Fruit fly (Drosophila melanogaster) whole organism: ENCODE measurements around the gene CG9921.

ENCODE experiments used
- CG8478 ChIP-seq: fragments of >200 bp; optimal IDR thresholded peaks from 2 replicates; lab custom pipeline; 2018; ENCODE audit warnings: inconsistent platforms
- Dll ChIP-seq: fragments of >200 bp; optimal IDR thresholded peaks from 2 replicates; lab custom pipeline; 2017
- EcR ChIP-seq, 2 experiments: fragments of >200 bp; optimal IDR thresholded peaks; 2 replicates each; lab custom pipeline; 2017; ENCODE audit warnings: missing biosample characterization in 2 of 2, missing genetic modification characterization in 2 of 2, missing genetic modification reagents in 2 of 2
- pan ChIP-seq: fragments of >200 bp; optimal IDR thresholded peaks from 2 replicates; lab custom pipeline; 2017
- psq ChIP-seq: fragments of >200 bp; optimal IDR thresholded peaks from 2 replicates; lab custom pipeline; 2017
- usp ChIP-seq: fragments of >200 bp; optimal IDR thresholded peaks from 2 replicates; lab custom pipeline; 2017; ENCODE audit warnings: missing biosample characterization, missing genetic modification characterization, mixed read lengths

CG9921 gene

DNA sequence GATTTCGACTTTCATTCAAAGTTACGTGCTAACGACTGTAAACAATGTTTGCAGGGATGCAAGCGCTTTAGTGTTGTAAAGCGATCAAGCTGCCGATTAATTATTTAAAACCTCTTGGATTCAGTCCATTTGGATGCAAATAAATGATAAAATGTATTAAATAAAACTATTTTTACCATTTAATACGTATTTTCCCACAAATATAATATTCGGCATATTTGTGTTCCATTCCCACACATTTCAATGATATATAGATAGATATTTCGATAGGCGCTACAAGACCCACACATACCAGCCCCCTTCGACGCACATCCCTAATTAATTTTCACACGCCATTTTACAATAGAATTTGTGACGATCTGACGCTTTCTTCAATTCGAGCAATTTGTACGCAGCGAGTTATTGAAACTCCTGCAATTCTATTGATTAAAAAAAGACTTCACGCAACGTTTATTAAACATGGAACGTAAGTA lies 44.9 kb downstream of the CG9921 start, which contains the start of the genes CG32576 and caz:
Gene CG32576 (minus strand): TSS at position 42 of the 473 bp plus-strand sequence.
Gene caz (plus strand): TSS at position 319 of the 473 bp plus-strand sequence.
- TF ChIP-seq EcR (GFP tag; optimal IDR thresholded peaks at IDR 0.05; lab: Kevin White, UChicago) (no peak), Dll (lab: Kevin White, UChicago) (no peak), psq (no peak), pan (no peak), usp (GFP tag; lab: Kevin White, UChicago) (no peak), CG8478 (lab: Kevin White, UChicago) (no peak)

DNA sequence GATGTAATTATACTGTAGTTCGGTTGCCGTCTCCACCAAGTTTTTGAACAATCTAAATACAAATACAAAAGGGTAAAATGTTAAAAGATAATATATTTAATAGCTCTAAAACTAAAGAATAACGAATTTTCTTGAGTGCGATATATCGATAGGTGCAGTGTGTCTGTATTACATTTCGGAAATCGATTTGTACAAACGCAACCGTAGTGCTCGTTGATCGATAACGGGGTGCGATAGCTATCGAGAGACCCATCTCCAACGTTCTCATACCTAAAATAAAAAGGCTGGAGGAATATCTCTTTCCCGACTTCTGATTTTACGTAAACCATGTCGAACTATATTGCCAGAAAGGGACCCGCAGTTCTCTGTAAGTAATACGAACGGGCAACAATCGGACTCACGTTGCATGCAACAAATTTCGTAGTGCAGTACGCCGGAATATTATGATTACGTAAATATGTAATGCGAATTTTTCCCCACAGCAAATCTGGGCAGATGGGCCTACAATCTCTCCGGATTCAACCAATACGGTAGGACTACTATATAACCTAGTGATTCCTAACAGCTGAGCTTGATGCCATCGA lies 47.2 kb downstream of the CG9921 start, which contains the start of gene UQCR-14:
Gene UQCR-14 (plus strand): TSS at position 206 of the 584 bp plus-strand sequence.
- no peak for TF ChIP-seq Dll (lab: Kevin White, UChicago)
- TF ChIP-seq usp (GFP tag; lab: Kevin White, UChicago) = no peak
- no peak for TF ChIP-seq pan
- TF ChIP-seq CG8478 (lab: Kevin White, UChicago) = no peak
- no peak for TF ChIP-seq psq
- no peak for TF ChIP-seq EcR (GFP tag; optimal IDR thresholded peaks at IDR 0.05; lab: Kevin White, UChicago)

DNA sequence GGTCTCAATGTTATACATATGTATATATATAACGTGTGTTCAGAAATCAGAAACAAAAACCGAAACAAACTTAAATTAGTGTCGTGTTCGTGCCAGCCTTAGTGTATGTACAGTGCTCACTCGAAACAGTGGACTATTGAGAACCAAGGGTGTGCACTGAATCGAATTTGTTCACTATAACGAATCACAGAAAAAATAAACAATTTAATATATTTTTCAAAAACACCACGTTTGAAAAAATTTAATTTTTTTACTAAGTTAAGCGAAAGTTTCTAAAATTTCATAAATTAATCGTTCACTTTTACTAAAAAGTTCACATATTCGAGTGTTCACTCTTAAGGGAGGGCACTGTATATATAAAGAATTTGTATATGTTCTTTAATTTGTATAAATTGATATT lies 48.2 kb downstream of the CG9921 start:
- TF ChIP-seq pan = no peak
- TF ChIP-seq psq = no peak
- no peak for TF ChIP-seq Dll (lab: Kevin White, UChicago)
- TF ChIP-seq usp (GFP tag; lab: Kevin White, UChicago) = no peak
- no peak for TF ChIP-seq CG8478 (lab: Kevin White, UChicago)
- TF ChIP-seq EcR (GFP tag; optimal IDR thresholded peaks at IDR 0.05; lab: Kevin White, UChicago) = no peak

DNA sequence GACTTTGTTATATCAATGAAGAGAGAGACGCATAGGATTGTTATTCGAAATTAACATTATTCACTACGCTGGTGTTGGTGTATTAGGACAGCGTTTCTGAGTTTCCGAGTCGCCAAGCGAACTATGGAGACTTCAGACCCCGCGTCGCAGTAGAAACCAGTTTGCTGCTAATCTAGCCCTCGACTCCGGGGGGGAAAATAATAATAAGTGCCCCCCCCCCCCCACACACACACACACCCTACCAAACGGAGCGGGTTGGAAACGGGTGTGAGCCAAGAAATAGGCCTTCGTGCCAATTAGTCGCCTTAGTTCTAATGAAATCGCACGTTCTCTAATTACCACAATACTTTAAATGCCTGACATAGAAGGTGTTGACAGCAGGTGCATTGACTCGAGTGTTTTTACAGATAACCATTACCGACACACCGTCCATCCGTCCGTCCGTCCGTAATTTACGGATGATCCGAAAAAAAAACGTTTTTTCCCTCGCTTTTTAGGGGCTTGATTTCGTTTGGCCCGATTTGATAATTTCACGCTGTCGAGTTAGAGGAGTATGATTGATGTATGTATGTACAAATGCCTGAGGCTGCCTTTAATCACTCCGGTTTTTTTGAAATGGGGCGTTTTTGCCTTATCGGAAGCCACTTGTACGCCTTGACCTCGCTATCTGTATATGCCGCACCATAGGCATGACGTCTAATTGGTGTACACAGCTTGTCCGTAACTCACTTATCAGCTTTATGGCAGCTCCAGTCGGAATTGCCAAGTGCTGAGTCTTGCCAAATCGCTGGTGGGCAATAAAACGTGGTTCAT lies 51.5 kb downstream of the CG9921 start:
- TF ChIP-seq psq = no peak
- TF ChIP-seq CG8478 (lab: Kevin White, UChicago) = no peak
- no peak for TF ChIP-seq usp (GFP tag; lab: Kevin White, UChicago)
- no peak for TF ChIP-seq Dll (lab: Kevin White, UChicago)
- TF ChIP-seq pan = no peak
- no peak for TF ChIP-seq EcR (GFP tag; optimal IDR thresholded peaks at IDR 0.05; lab: Kevin White, UChicago)

DNA sequence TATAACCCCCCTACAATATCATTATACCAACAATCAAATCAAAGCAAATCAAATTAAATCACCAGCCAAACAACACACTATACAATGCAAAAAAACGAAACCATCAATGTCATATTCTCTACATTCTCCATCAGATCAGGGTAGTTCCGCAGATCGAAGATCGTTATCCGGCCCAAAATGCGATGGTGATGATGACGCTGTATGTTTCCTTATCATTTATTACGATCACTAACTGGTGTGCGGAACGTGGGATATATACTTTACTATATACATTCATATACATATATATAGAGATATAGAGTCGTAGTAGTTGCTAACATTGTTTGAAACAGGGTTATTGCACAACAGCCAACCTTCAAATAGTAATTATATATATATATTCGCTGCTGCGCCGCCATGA lies 52.1 kb downstream of the CG9921 start:
- TF ChIP-seq CG8478 (lab: Kevin White, UChicago) (no peak), Dll (lab: Kevin White, UChicago) (no peak), psq (no peak), pan (no peak), usp (GFP tag; lab: Kevin White, UChicago) (no peak), EcR (GFP tag; optimal IDR thresholded peaks at IDR 0.05; lab: Kevin White, UChicago) (no peak)
